Fruit fly (Drosophila melanogaster) whole organism, embryonic: ENCODE data around the gene Argl.

Source experiments
- CG12299 ChIP-seq: fragments of 200-800 bp; sonication (Bioruptor generic); optimal IDR thresholded peaks from 2 replicates; lab custom pipeline; 2018; ENCODE audit warnings: missing biosample characterization, mild to moderate bottlenecking, missing genetic modification characterization
- CG15514 ChIP-seq: fragments of 200-800 bp; sonication (Bioruptor generic); optimal IDR thresholded peaks from 3 replicates; lab custom pipeline; 2017; ENCODE audit warnings: missing biosample characterization, missing genetic modification characterization, mild to moderate bottlenecking, moderate library complexity, missing genetic modification reagents
- CG15696 ChIP-seq: fragments of 200-800 bp; sonication (Bioruptor generic); optimal IDR thresholded peaks from 2 replicates; lab custom pipeline; 2019; ENCODE audit warnings: missing biosample characterization, mild to moderate bottlenecking, missing genetic modification characterization, moderate library complexity
- CG2202 ChIP-seq: fragments of 200-800 bp; sonication (Bioruptor generic); optimal IDR thresholded peaks from 2 replicates; lab custom pipeline; 2018; ENCODE audit warnings: missing biosample characterization, mild to moderate bottlenecking, missing genetic modification characterization
- CG33557 ChIP-seq: fragments of 200-800 bp; sonication (Bioruptor generic); optimal IDR thresholded peaks from 2 replicates; lab custom pipeline; 2019; ENCODE audit warnings: missing biosample characterization, mild to moderate bottlenecking, missing genetic modification characterization, moderate library complexity
- CG4404 ChIP-seq: fragments of 200-800 bp; sonication (Bioruptor generic); IDR thresholded peaks from 2 replicates; pipeline ENCODE4 v1.3.6; 2022; ENCODE audit warnings: missing biosample characterization, missing genetic modification characterization
- Ets97D ChIP-seq: fragments of 200-800 bp; sonication (Bioruptor generic); optimal IDR thresholded peaks from 3 replicates; lab custom pipeline; 2016; ENCODE audit warnings: missing biosample characterization, missing genetic modification characterization
- bcd ChIP-seq: fragments of 200-800 bp; sonication (Bioruptor generic); optimal IDR thresholded peaks from 2 replicates; lab custom pipeline; 2017; ENCODE audit warnings: missing biosample characterization, mild to moderate bottlenecking, missing genetic modification characterization
- br ChIP-seq: fragments of >200 bp; optimal IDR thresholded peaks from 2 replicates; lab custom pipeline; 2017
- gcm2 ChIP-seq: fragments of 200-800 bp; sonication (Bioruptor generic); optimal IDR thresholded peaks from 2 replicates; lab custom pipeline; 2016; ENCODE audit warnings: missing biosample characterization, missing genetic modification characterization
- vvl ChIP-seq: fragments of 200-800 bp; sonication (Bioruptor generic); IDR thresholded peaks from 2 replicates; pipeline ENCODE4 v1.3.6; 2022; ENCODE audit warnings: missing biosample characterization, missing genetic modification characterization
- wek ChIP-seq: fragments of 200-800 bp; sonication (Bioruptor generic); optimal IDR thresholded peaks from 3 replicates; lab custom pipeline; 2018; ENCODE audit warnings: missing biosample characterization, mild to moderate bottlenecking, missing genetic modification characterization, moderate library complexity

DNA sequence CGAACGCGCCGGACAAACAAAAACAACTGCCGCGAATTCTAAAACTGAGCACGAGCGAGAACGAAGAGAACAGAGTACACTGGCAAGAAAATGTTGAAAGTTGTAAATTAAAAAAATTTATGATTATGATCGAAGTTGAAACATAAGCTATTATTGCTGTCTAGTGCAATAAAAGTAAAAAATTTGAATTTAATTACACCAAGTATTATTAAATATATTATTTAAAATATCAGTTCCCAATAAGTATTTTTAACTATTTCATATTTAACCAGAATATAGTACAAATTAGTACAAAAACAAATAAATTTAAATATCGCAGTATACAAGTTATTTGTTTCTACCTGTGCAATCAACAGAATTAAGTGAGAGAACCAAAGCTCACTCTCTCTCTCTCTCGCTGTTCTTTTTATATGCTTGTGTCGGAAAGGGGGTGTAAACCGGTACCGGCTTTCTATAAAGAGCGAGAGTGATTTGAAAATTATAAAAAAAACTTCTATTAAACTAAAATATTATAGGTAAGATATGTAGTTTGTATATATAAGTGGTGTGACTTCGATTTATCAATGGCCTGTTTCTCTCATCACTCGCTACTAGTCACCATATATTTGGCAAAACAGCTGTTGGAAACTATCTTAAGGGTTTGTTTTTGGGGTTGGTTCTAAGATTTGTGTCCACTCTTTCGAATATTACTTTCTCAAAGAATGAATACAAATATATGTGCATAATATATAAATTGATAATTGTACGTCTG is 9.5 kb upstream of the Argl start, which contains the start of gene C1GalTA:
- peak; percentile 98 for TF ChIP-seq vvl (GFP tag; lab: Robert Waterston, UW)
- TF ChIP-seq br (lab: Kevin White, UChicago): no peak
- peak; percentile 95 for TF ChIP-seq CG15696 (tag; lab: Kevin White, UChicago)
- TF ChIP-seq CG15514: peak; percentile 91
- TF ChIP-seq CG33557: peak; percentile 99
- no peak for TF ChIP-seq Ets97D (GFP tag; lab: Kevin White, UChicago)
- TF ChIP-seq bcd (GFP tag; lab: Kevin White, UChicago): peak; percentile 97
- peak; percentile 97 for TF ChIP-seq CG2202 (tag; lab: Kevin White, UChicago)
- TF ChIP-seq CG4404 (GFP tag; lab: Robert Waterston, UW): peak; percentile 92
- peak; percentile 98 for TF ChIP-seq CG12299 (tag; lab: Kevin White, UChicago)
- TF ChIP-seq gcm2: peak; percentile 16
- peak; percentile 38 for TF ChIP-seq wek (GFP tag; lab: Kevin White, UChicago)
